Worm (Caenorhabditis elegans): ENCODE results near the gene F01G4.6.

DNA sequence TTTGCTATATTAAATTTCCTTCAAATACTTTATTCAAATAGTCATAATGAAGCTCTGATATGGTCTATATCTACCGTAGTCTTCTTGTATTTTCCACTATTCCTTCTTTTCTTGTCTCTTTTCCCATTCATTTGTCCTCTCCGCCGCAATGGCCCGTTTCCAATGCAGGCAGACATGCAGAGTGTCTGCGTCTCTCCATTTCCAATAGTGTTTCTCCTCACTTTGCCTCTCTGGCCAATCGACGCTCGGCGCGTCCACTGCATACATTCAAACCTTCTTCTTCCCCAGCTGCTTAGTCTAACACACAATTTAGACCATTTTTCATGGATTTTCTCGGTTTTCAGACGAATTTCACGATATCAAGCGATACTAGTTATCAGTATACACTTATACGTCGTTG lies 24.1 kb downstream of the F01G4.6 start:
- no peak for TF ChIP-seq tra-4 (tag; optimal IDR thresholded peaks at IDR 0.05)
- TF ChIP-seq ama-1 (optimal IDR thresholded peaks at IDR 0.05): no peak
- TF ChIP-seq pes-1 (GFP tag; IDR thresholded peaks at IDR 0.05): no peak
- TF ChIP-seq tbx-11 (GFP tag; IDR thresholded peaks at IDR 0.05): no peak
- no peak for TF ChIP-seq ceh-36 (tag; optimal IDR thresholded peaks at IDR 0.05)
- no peak for TF ChIP-seq flt-1 (GFP tag; IDR thresholded peaks at IDR 0.05)
- TF ChIP-seq ceh-13 (GFP tag; optimal IDR thresholded peaks at IDR 0.05): no peak
- TF ChIP-seq hmg-4 (GFP tag; optimal IDR thresholded peaks at IDR 0.05): no peak
- TF ChIP-seq hnd-1 (tag; optimal IDR thresholded peaks at IDR 0.05): no peak
- no peak for TF ChIP-seq scrt-1 (GFP tag; IDR thresholded peaks at IDR 0.05)
- TF ChIP-seq ets-7 (tag; optimal IDR thresholded peaks at IDR 0.05): no peak
- no peak for TF ChIP-seq B0310.2 (tag; optimal IDR thresholded peaks at IDR 0.05)

All from whole organism, early embryonic.